Fruit fly (Drosophila melanogaster) whole organism, pupa: Measurements from ENCODE around the gene Unr.

Experiments used
- CG10348 ChIP-seq: fragments of 200-800 bp; sonication (Bioruptor generic); IDR thresholded peaks from 2 replicates; pipeline ENCODE4 v1.3.6; 2022; ENCODE audit warnings: missing biosample characterization, missing genetic modification characterization
- CG12605 ChIP-seq: fragments of 200-800 bp; sonication (Bioruptor generic); IDR thresholded peaks from 2 replicates; pipeline ENCODE4 v1.3.6; 2022; ENCODE audit warnings: missing biosample characterization, missing genetic modification characterization
- CG13204 ChIP-seq: fragments of 200-800 bp; sonication (Bioruptor generic); optimal IDR thresholded peaks from 2 replicates; lab custom pipeline; 2018; ENCODE audit warnings: missing biosample characterization, mild to moderate bottlenecking, missing genetic modification characterization, moderate library complexity
- CG14655 ChIP-seq: fragments of 200-800 bp; sonication (Bioruptor generic); optimal IDR thresholded peaks from 3 replicates; lab custom pipeline; 2017; ENCODE audit warnings: mild to moderate bottlenecking, missing biosample characterization, missing genetic modification reagents, missing genetic modification characterization
- CG15710 ChIP-seq: fragments of 200-800 bp; sonication (Bioruptor generic); optimal IDR thresholded peaks from 2 replicates; lab custom pipeline; 2018; ENCODE audit warnings: missing biosample characterization, mild to moderate bottlenecking, missing genetic modification characterization, moderate library complexity
- CG17806 ChIP-seq: fragments of 200-800 bp; sonication (Bioruptor generic); optimal IDR thresholded peaks from 2 replicates; lab custom pipeline; 2018; ENCODE audit warnings: missing biosample characterization, mild to moderate bottlenecking, missing genetic modification characterization, moderate library complexity
- CG32121 ChIP-seq: fragments of 200-800 bp; sonication (Bioruptor generic); IDR thresholded peaks from 2 replicates; pipeline ENCODE4 v1.3.6; 2022; ENCODE audit warnings: missing biosample characterization, missing genetic modification characterization
- CG34367 ChIP-seq: fragments of 200-800 bp; sonication (Bioruptor generic); optimal IDR thresholded peaks from 2 replicates; lab custom pipeline; 2018; ENCODE audit warnings: missing biosample characterization, mild to moderate bottlenecking, missing genetic modification characterization
- CG4496 ChIP-seq: fragments of 200-800 bp; sonication (Bioruptor generic); IDR thresholded peaks from 3 replicates; pipeline ENCODE4 v1.3.6; 2022; ENCODE audit warnings: missing biosample characterization, missing genetic modification characterization
- CG8159 ChIP-seq: fragments of 200-800 bp; sonication (Bioruptor generic); optimal IDR thresholded peaks from 3 replicates; lab custom pipeline; 2018; ENCODE audit warnings: missing biosample characterization, mild to moderate bottlenecking, missing genetic modification characterization, moderate library complexity
- CG8301 ChIP-seq: fragments of 200-800 bp; sonication (Bioruptor generic); optimal IDR thresholded peaks from 2 replicates; lab custom pipeline; 2018; ENCODE audit warnings: missing biosample characterization, mild to moderate bottlenecking, missing genetic modification characterization
- CG9948 ChIP-seq: fragments of 200-800 bp; sonication (Bioruptor generic); optimal IDR thresholded peaks from 2 replicates; lab custom pipeline; 2018; ENCODE audit warnings: missing biosample characterization, mild to moderate bottlenecking, missing genetic modification characterization, moderate library complexity
- D1 ChIP-seq: fragments of 200-800 bp; sonication (Bioruptor generic); optimal IDR thresholded peaks from 2 replicates; lab custom pipeline; 2018; ENCODE audit warnings: missing biosample characterization, mild to moderate bottlenecking, missing genetic modification characterization, moderate library complexity
- EcR ChIP-seq: fragments of 200-800 bp; sonication (Bioruptor generic); optimal IDR thresholded peaks from 3 replicates; lab custom pipeline; 2019; ENCODE audit warnings: missing biosample characterization, missing genetic modification characterization, mild to moderate bottlenecking, moderate library complexity, missing genetic modification reagents
- Ets98B ChIP-seq: fragments of 200-800 bp; sonication (Bioruptor generic); IDR thresholded peaks from 2 replicates; pipeline ENCODE4 v1.3.6; 2022; ENCODE audit warnings: missing biosample characterization, missing genetic modification characterization
- Pif1A ChIP-seq: fragments of 200-800 bp; sonication (Bioruptor generic); optimal IDR thresholded peaks from 3 replicates; lab custom pipeline; 2016; ENCODE audit warnings: missing biosample characterization, missing genetic modification characterization
- Pif1B ChIP-seq: fragments of 200-800 bp; sonication (Bioruptor generic); optimal IDR thresholded peaks from 3 replicates; lab custom pipeline; 2016; ENCODE audit warnings: missing biosample characterization, missing genetic modification characterization
- Snoo ChIP-seq: fragments of 200-800 bp; sonication (Bioruptor generic); optimal IDR thresholded peaks from 3 replicates; lab custom pipeline; 2017; ENCODE audit warnings: missing biosample characterization, mild to moderate bottlenecking, missing genetic modification characterization, inconsistent platforms
- fd96Ca ChIP-seq: fragments of 200-800 bp; sonication (Bioruptor generic); IDR thresholded peaks from 3 replicates; pipeline ENCODE4 v1.3.6; 2022; ENCODE audit warnings: missing biosample characterization, missing genetic modification characterization
- gl ChIP-seq: fragments of 200-800 bp; sonication (Bioruptor generic); optimal IDR thresholded peaks from 2 replicates; lab custom pipeline; 2018; ENCODE audit warnings: missing biosample characterization, mild to moderate bottlenecking, missing genetic modification characterization
- rn ChIP-seq: fragments of 200-800 bp; sonication (Bioruptor generic); IDR thresholded peaks from 2 replicates; pipeline ENCODE4 v1.3.6; 2022; ENCODE audit warnings: missing biosample characterization, missing genetic modification characterization

Gene Unr

dm6 chr3L:8396187-8396586 is 46.0 kb downstream of the Unr start:
- TF ChIP-seq CG8159 (no peak), CG10348 (GFP tag; lab: Robert Waterston, UW) (no peak), CG12605 (GFP tag; lab: Robert Waterston, UW) (no peak), Pif1B (GFP tag; lab: Kevin White, UChicago) (no peak), CG8301 (no peak), CG34367 (tag; lab: Kevin White, UChicago) (no peak), fd96Ca (GFP tag; lab: Robert Waterston, UW) (no peak), EcR (GFP tag; lab: Kevin White, UChicago) (no peak), rn (GFP tag; lab: Robert Waterston, UW) (no peak), CG14655 (GFP tag; lab: Kevin White, UChicago) (no peak), CG17806 (tag; lab: Kevin White, UChicago) (no peak), Pif1A (GFP tag; lab: Kevin White, UChicago) (no peak), D1 (tag; lab: Kevin White, UChicago) (no peak), Ets98B (GFP tag; lab: Robert Waterston, UW) (no peak), CG32121 (GFP tag; lab: Robert Waterston, UW) (no peak), CG13204 (GFP tag; lab: Kevin White, UChicago) (no peak), Snoo (tag; lab: Kevin White, UChicago) (no peak), CG15710 (tag; lab: Kevin White, UChicago) (no peak)

- peak; percentile 26 for TF ChIP-seq CG34367 (tag; lab: Kevin White, UChicago)
- TF ChIP-seq CG14655 (GFP tag; lab: Kevin White, UChicago), result peak; percentile 64
- TF ChIP-seq EcR (GFP tag; lab: Kevin White, UChicago), result no peak
- peak; percentile 32 for TF ChIP-seq Pif1B (GFP tag; lab: Kevin White, UChicago)
- TF ChIP-seq D1 (tag; lab: Kevin White, UChicago), result no peak
- no peak for TF ChIP-seq CG32121 (GFP tag; lab: Robert Waterston, UW)
- TF ChIP-seq CG15710 (tag; lab: Kevin White, UChicago), result no peak
- no peak for TF ChIP-seq CG17806 (tag; lab: Kevin White, UChicago)
- TF ChIP-seq gl (tag; lab: Kevin White, UChicago), result no peak
- TF ChIP-seq Ets98B (GFP tag; lab: Robert Waterston, UW), result 0 out of 2 replicates have a peak, but pooled peaks have one; percentile 5
- TF ChIP-seq CG13204 (GFP tag; lab: Kevin White, UChicago), result no peak
- no peak for TF ChIP-seq Snoo (tag; lab: Kevin White, UChicago)
- TF ChIP-seq rn (GFP tag; lab: Robert Waterston, UW), result no peak
- TF ChIP-seq CG10348 (GFP tag; lab: Robert Waterston, UW), result no peak
- TF ChIP-seq CG9948 (tag; lab: Kevin White, UChicago), result peak; percentile 31
- peak; percentile 32 for TF ChIP-seq Pif1A (GFP tag; lab: Kevin White, UChicago)
- peak; percentile 60 for TF ChIP-seq CG8301
- no peak; the same call in 1 of the 2 replicates for TF ChIP-seq CG12605 (GFP tag; lab: Robert Waterston, UW)
- peak; percentile 29; the same call in 1 of the 3 replicates for TF ChIP-seq CG4496 (GFP tag; lab: Robert Waterston, UW)
- TF ChIP-seq CG8159, result peak; percentile 53
- TF ChIP-seq fd96Ca (GFP tag; lab: Robert Waterston, UW), result peak; percentile 43; the same call in 1 of the 3 replicates
These were observed 46.5 kb downstream of the Unr start, which contains the start of gene CG7120 for dm6 chr3L:8395630-8396168. Gene CG7120 (plus strand): TSS chr3L:8396000.

- TF ChIP-seq CG15710 (tag; lab: Kevin White, UChicago) (no peak), CG34367 (tag; lab: Kevin White, UChicago) (no peak), CG13204 (GFP tag; lab: Kevin White, UChicago) (no peak), Snoo (tag; lab: Kevin White, UChicago) (no peak), CG4496 (GFP tag; lab: Robert Waterston, UW) (no peak), CG17806 (tag; lab: Kevin White, UChicago) (no peak), Pif1B (GFP tag; lab: Kevin White, UChicago) (no peak), gl (tag; lab: Kevin White, UChicago) (no peak), CG14655 (GFP tag; lab: Kevin White, UChicago) (no peak), D1 (tag; lab: Kevin White, UChicago) (peak; percentile 79), fd96Ca (GFP tag; lab: Robert Waterston, UW) (no peak; the same call in 2 of the 3 replicates), CG8159 (no peak), CG10348 (GFP tag; lab: Robert Waterston, UW) (no peak), CG8301 (no peak), CG32121 (GFP tag; lab: Robert Waterston, UW) (0 out of 2 replicates have a peak, but pooled peaks have one; percentile 15), CG9948 (tag; lab: Kevin White, UChicago) (no peak), CG12605 (GFP tag; lab: Robert Waterston, UW) (no peak), Ets98B (GFP tag; lab: Robert Waterston, UW) (peak; percentile 27; the same call in 1 of the 2 replicates)
These were observed 47.2 kb downstream of the Unr start for dm6 chr3L:8394944-8395343.

dm6 chr3L:8394132-8394531 is 48.0 kb downstream of the Unr start:
- no peak for TF ChIP-seq CG34367 (tag; lab: Kevin White, UChicago)
- no peak for TF ChIP-seq CG8301
- TF ChIP-seq CG15710 (tag; lab: Kevin White, UChicago), result no peak
- TF ChIP-seq CG17806 (tag; lab: Kevin White, UChicago), result no peak
- TF ChIP-seq Pif1B (GFP tag; lab: Kevin White, UChicago), result no peak
- TF ChIP-seq Snoo (tag; lab: Kevin White, UChicago), result no peak
- no peak for TF ChIP-seq EcR (GFP tag; lab: Kevin White, UChicago)
- no peak for TF ChIP-seq CG13204 (GFP tag; lab: Kevin White, UChicago)
- TF ChIP-seq CG8159, result no peak
- no peak for TF ChIP-seq CG32121 (GFP tag; lab: Robert Waterston, UW)
- no peak for TF ChIP-seq CG14655 (GFP tag; lab: Kevin White, UChicago)
- TF ChIP-seq CG12605 (GFP tag; lab: Robert Waterston, UW), result no peak
- no peak for TF ChIP-seq fd96Ca (GFP tag; lab: Robert Waterston, UW)
- TF ChIP-seq CG10348 (GFP tag; lab: Robert Waterston, UW), result no peak
- no peak for TF ChIP-seq Pif1A (GFP tag; lab: Kevin White, UChicago)
- TF ChIP-seq gl (tag; lab: Kevin White, UChicago), result no peak
